Worm (Caenorhabditis elegans) whole organism, L4 larva: ENCODE results near the gene Y41G9A.6.

Experiments used
- egl-43 ChIP-seq: fragments of 200-800 bp; sonication (Bioruptor generic); IDR thresholded peaks from 2 replicates; pipeline ENCODE4 v1.3.6; 2022; ENCODE audit warnings: missing genetic modification reagents, missing genetic modification characterization, missing compliant biosample characterization
- fos-1 ChIP-seq: fragments of 150-350 bp; optimal IDR thresholded peaks from 2 replicates; lab custom pipeline; 2014; ENCODE audit warnings: missing biosample characterization, missing genetic modification characterization
- lin-39 ChIP-seq: fragments of 150-350 bp; optimal IDR thresholded peaks from 2 replicates; lab custom pipeline; 2014; ENCODE audit warnings: missing biosample characterization, missing genetic modification reagents, missing genetic modification characterization
- nhr-237 ChIP-seq: sonication (generic microtip); optimal IDR thresholded peaks from 2 replicates; lab custom pipeline; 2017; ENCODE audit warnings: missing biosample characterization, missing genetic modification characterization

ce11 chrX:2970212-2970611, 33.4 kb downstream of the Y41G9A.6 start:
- TF ChIP-seq egl-43 (no peak), fos-1 (tag; lab: Kevin White, UChicago) (no peak), nhr-237 (no peak), lin-39 (tag; lab: Kevin White, UChicago) (no peak)
